Worm (Caenorhabditis elegans) whole organism, dauer: Measurements from ENCODE around the gene col-175.
"Not testable (repeated sequence)": the region's sequence is repeated elsewhere in the genome, so short reads cannot be mapped to it uniquely, and the experiment has no call there.

Experiments used
- unc-62 ChIP-seq: sonication (generic microtip); optimal IDR thresholded peaks from 2 replicates; lab custom pipeline; 2017; ENCODE audit warnings: missing biosample characterization, missing genetic modification reagents, missing genetic modification characterization

col-175 gene

ce11 chrX:9238692-9239091 is 4.3 kb upstream of the col-175 start:
- TF ChIP-seq unc-62 (GFP tag; lab: Kevin White, UChicago) = no peak

ce11 chrX:9237708-9238107 is 3.3 kb upstream of the col-175 start:
- no peak for TF ChIP-seq unc-62 (GFP tag; lab: Kevin White, UChicago)

- TF ChIP-seq unc-62 (GFP tag; lab: Kevin White, UChicago) = no peak
These were observed 613 bp downstream of the col-175 start for ce11 chrX:9233805-9234204.

- no peak for TF ChIP-seq unc-62 (GFP tag; lab: Kevin White, UChicago)
These were observed 2.4 kb downstream of the col-175 start, which contains the start of gene vav-1 for ce11 chrX:9232037-9232436. Gene vav-1, minus strand, starts transcription at chrX:9232137.

ce11 chrX:9231556-9231955 is 2.9 kb downstream of the col-175 start:
- TF ChIP-seq unc-62 (GFP tag; lab: Kevin White, UChicago) = no peak

- no peak for TF ChIP-seq unc-62 (GFP tag; lab: Kevin White, UChicago)
These were observed 4.1 kb downstream of the col-175 start for ce11 chrX:9230322-9230721.

ce11 chrX:9228441-9228840 is 6.0 kb downstream of the col-175 start:
- no peak for TF ChIP-seq unc-62 (GFP tag; lab: Kevin White, UChicago)

ce11 chrX:9226904-9227303 is 7.5 kb downstream of the col-175 start:
- TF ChIP-seq unc-62 (GFP tag; lab: Kevin White, UChicago) = no peak

- TF ChIP-seq unc-62 (GFP tag; lab: Kevin White, UChicago) = no peak
These were observed 9.1 kb downstream of the col-175 start for ce11 chrX:9225273-9225672.

ce11 chrX:9213873-9214341 is 20.5 kb downstream of the col-175 start, which contains the start of gene C35B8.3:
Gene C35B8.3, plus strand, starts transcription at chrX:9213923.
- no peak for TF ChIP-seq unc-62 (GFP tag; lab: Kevin White, UChicago)

- no peak for TF ChIP-seq unc-62 (GFP tag; lab: Kevin White, UChicago)
These were observed 21.7 kb downstream of the col-175 start for ce11 chrX:9212675-9213074.

ce11 chrX:9210086-9210485 is 24.3 kb downstream of the col-175 start:
- no peak for TF ChIP-seq unc-62 (GFP tag; lab: Kevin White, UChicago)

- no peak for TF ChIP-seq unc-62 (GFP tag; lab: Kevin White, UChicago)
These were observed 25.5 kb downstream of the col-175 start for ce11 chrX:9208933-9209332.

- TF ChIP-seq unc-62 (GFP tag; lab: Kevin White, UChicago) = no peak
These were observed 25.9 kb downstream of the col-175 start for ce11 chrX:9208492-9208891.

- no peak for TF ChIP-seq unc-62 (GFP tag; lab: Kevin White, UChicago)
These were observed 27.7 kb downstream of the col-175 start for ce11 chrX:9206731-9207130.

ce11 chrX:9204986-9205385 is 29.4 kb downstream of the col-175 start:
- TF ChIP-seq unc-62 (GFP tag; lab: Kevin White, UChicago) = no peak

ce11 chrX:9203468-9203867 is 30.9 kb downstream of the col-175 start, which contains the start of gene crb-3:
Gene crb-3, plus strand, starts transcription at chrX:9203768.
- not testable (repeated sequence) for TF ChIP-seq unc-62 (GFP tag; lab: Kevin White, UChicago)
